Worm (Caenorhabditis elegans): Measurements from ENCODE around the gene H12D21.10.

The H12D21.10 gene

DNA sequence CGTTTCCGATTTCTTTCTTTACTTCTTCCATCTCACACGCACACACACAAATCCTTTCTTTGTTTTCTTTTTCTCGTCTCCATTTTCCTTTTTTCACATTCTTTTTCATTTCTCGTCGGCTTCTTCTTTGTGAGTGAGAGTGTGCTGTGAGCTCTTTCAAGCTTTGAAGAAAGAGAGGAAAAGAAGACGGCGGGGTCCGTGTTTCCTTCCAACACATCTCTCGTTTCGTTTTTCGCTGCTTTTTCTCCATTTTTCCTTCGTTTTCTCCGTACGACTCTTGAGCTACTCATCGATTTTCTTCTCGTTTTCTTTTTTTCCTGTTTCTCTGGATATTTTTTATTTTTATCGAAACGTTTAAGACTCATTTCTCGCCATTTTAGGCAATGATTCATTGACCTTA lies 30.6 kb downstream of the H12D21.10 start:
- no peak for TF ChIP-seq C16A3.4 (tag; optimal IDR thresholded peaks at IDR 0.05)
- TF ChIP-seq unc-86 (tag; optimal IDR thresholded peaks at IDR 0.05), result no peak
- no peak for TF ChIP-seq pag-3 (tag; optimal IDR thresholded peaks at IDR 0.05; ENCODE audit: borderline replicate concordance, insufficient read depth)
- peak; percentile 86 for TF ChIP-seq lin-14 (GFP tag; optimal IDR thresholded peaks at IDR 0.05)
- TF ChIP-seq lsy-2 (tag; optimal IDR thresholded peaks at IDR 0.05), result peak in 1 of 2 experiments; percentile 49
- no peak for TF ChIP-seq C04F5.9 (tag; optimal IDR thresholded peaks at IDR 0.05)
- peak in 1 of 3 experiments; percentile 7 for TF ChIP-seq dpl-1 (GFP tag; optimal IDR thresholded peaks at IDR 0.05)
- no peak for TF ChIP-seq nhr-85 (tag)
- peak in 1 of 2 experiments; percentile 15 for TF ChIP-seq efl-1 (optimal IDR thresholded peaks at IDR 0.05)
- TF ChIP-seq efl-1 (GFP tag; optimal IDR thresholded peaks at IDR 0.05 in 1 of 2), result peak; percentile 1 to 60
- peak; percentile 50 for TF ChIP-seq fkh-10 (GFP tag; optimal IDR thresholded peaks at IDR 0.05)
- peak in 1 of 3 experiments; percentile 23 for TF ChIP-seq ceh-82 (tag; optimal IDR thresholded peaks at IDR 0.05)
- no peak for TF ChIP-seq ztf-11 (tag; optimal IDR thresholded peaks at IDR 0.05)
- TF ChIP-seq pax-3 (tag; optimal IDR thresholded peaks at IDR 0.05), result no peak
- no peak for TF ChIP-seq ceh-90 (tag; optimal IDR thresholded peaks at IDR 0.05)
- peak; percentile 41 for TF ChIP-seq mep-1 (tag; optimal IDR thresholded peaks at IDR 0.05)
- TF ChIP-seq snu-23 (GFP tag; optimal IDR thresholded peaks at IDR 0.05), result no peak
- peak; percentile 8 for TF ChIP-seq dsc-1 (tag; optimal IDR thresholded peaks at IDR 0.05)

DNA sequence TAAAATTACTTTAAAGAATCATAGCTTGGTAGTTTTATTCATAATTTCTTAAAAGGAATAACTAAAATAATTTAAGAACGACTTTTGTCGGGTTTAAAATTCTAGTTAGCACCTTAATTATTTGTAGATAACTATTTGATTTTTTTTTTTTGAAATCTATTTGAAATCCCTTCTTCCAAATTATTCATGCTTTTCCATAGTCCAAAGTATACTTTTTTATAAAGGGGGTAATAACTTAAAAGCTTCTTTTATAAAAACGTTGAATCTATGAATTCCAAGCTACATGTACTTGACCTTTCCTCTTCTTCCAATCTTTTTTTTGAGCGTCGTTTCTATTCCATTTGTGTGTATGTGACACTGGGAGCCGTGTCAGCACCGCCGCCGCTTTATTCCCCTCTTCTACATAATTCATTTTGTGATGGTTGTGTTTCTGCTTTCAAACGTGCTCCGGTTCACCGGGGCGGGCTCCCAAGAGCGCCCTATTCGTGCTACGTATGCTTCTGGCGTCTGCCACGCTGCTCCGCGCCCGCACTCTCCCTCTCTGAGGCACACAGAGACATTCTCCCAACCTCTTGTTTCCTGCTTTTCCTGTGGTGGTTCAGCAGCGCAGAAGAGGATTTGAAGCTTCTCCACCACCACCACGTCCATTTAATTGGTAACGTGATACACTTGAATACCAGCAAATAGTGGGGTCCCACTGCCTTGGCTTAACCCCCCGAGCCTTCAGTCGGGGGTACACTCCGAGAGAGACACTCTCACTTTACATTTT lies 34.0 kb downstream of the H12D21.10 start:
- TF ChIP-seq lin-13 (GFP tag; optimal IDR thresholded peaks at IDR 0.05), result no peak
- TF ChIP-seq swsn-7 (tag; optimal IDR thresholded peaks at IDR 0.05), result no peak
- no peak for TF ChIP-seq unc-30 (tag; optimal IDR thresholded peaks at IDR 0.05)
- TF ChIP-seq sup-37 (GFP tag; optimal IDR thresholded peaks at IDR 0.05), result no peak
- no peak for TF ChIP-seq ceh-82 (tag; optimal IDR thresholded peaks at IDR 0.05)
- no peak for TF ChIP-seq ceh-63 (GFP tag; optimal IDR thresholded peaks at IDR 0.05)
- no peak for TF ChIP-seq sptf-1 (tag; optimal IDR thresholded peaks at IDR 0.05)
- TF ChIP-seq mef-2 (tag; optimal IDR thresholded peaks at IDR 0.05), result no peak
- peak; percentile 10 for TF ChIP-seq dsc-1 (tag; optimal IDR thresholded peaks at IDR 0.05)
- TF ChIP-seq pax-3 (tag; optimal IDR thresholded peaks at IDR 0.05), result peak; percentile 6
- TF ChIP-seq nhr-20 (tag; optimal IDR thresholded peaks at IDR 0.05), result no peak
- TF ChIP-seq nhr-76 (tag; optimal IDR thresholded peaks at IDR 0.05), result no peak
- no peak for TF ChIP-seq tbx-2 (tag; optimal IDR thresholded peaks at IDR 0.05)
- peak; percentile 24 for TF ChIP-seq lin-14 (GFP tag; optimal IDR thresholded peaks at IDR 0.05)
- no peak for TF ChIP-seq vab-15 (tag; optimal IDR thresholded peaks at IDR 0.05)
- TF ChIP-seq alr-1 (tag; optimal IDR thresholded peaks at IDR 0.05; ENCODE audit: borderline replicate concordance), result no peak

DNA sequence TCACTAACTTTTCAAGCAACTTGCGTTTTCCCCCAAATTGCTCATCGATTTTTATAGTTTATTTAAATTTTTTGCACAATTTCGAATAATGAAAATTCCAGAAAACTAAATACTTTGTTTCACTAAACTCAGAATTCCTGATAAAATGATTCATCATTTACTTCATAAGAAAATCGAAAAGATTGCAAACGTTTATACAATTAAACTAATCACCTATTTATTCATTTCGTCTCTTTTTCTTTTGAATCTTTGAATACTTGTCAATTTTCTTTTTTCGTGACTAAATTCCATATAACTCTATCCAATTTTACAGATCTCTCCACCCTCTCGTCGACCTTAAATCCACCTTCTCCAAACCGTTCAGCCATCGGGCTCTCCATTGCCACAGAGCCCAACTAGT lies 37.0 kb downstream of the H12D21.10 start, which contains the start of gene C30G7.2:
TSS of gene C30G7.2 (plus strand) at position 301 of the 400 bp plus-strand sequence.
- TF ChIP-seq ztf-4 (tag; optimal IDR thresholded peaks at IDR 0.05) (no peak), efl-3 (GFP tag; optimal IDR thresholded peaks at IDR 0.05) (no peak), aha-1 (tag; optimal IDR thresholded peaks at IDR 0.05) (no peak), tbx-2 (tag; optimal IDR thresholded peaks at IDR 0.05) (no peak), pax-3 (tag; optimal IDR thresholded peaks at IDR 0.05) (no peak), nhr-85 (tag) (no peak), zip-4 (GFP tag; optimal IDR thresholded peaks at IDR 0.05) (no peak), ets-5 (GFP tag; IDR thresholded peaks at IDR 0.05) (no peak), ceh-88 (GFP tag; IDR thresholded peaks at IDR 0.05) (no peak)

DNA sequence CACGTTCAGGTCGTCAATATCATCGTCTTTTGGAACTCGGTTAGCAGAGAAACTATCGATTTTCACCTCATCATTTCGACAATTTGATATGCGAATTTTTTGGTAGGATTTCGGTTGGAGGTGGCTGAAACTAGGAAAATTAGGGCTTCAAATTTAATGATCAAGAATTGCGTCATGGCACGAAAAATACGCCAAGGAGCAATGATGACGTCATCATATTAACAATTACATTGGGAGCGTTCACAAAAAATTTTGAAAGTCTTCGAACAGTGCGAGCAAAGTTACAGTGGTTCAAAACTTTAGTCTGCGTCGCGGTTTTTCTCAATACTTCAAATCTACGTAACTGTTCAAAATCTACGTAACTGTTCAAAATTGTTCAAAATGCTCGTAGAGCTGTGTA lies 43.3 kb downstream of the H12D21.10 start:
- TF ChIP-seq mep-1 (tag; optimal IDR thresholded peaks at IDR 0.05) (no peak), sox-4 (tag; optimal IDR thresholded peaks at IDR 0.05) (no peak)
